Worm (Caenorhabditis elegans) whole organism, L2 larva: ENCODE results near the gene nhr-68.

Experiments
- ZK546.5 ChIP-seq: sonication (generic microtip); optimal IDR thresholded peaks from 2 replicates; lab custom pipeline; 2017; ENCODE audit warnings: missing biosample characterization, missing genetic modification characterization
- egl-27 ChIP-seq: sonication (generic microtip); optimal IDR thresholded peaks from 3 replicates; lab custom pipeline; 2017; ENCODE audit warnings: missing biosample characterization, missing genetic modification reagents, missing genetic modification characterization
- mab-5 ChIP-seq: fragments of 150-350 bp; optimal IDR thresholded peaks from 2 replicates; lab custom pipeline; 2014; ENCODE audit warnings: missing biosample characterization, missing genetic modification characterization
- nhr-11 ChIP-seq: fragments of 150-350 bp; optimal IDR thresholded peaks from 2 replicates; lab custom pipeline; 2014; ENCODE audit warnings: missing biosample characterization, missing genetic modification characterization
- nhr-6 ChIP-seq: fragments of 150-350 bp; optimal IDR thresholded peaks from 2 replicates; lab custom pipeline; 2014; ENCODE audit warnings: missing biosample characterization, missing genetic modification characterization
- snpc-4 ChIP-seq: fragments of 150-350 bp; optimal IDR thresholded peaks from 2 replicates; lab custom pipeline; 2014; ENCODE audit warnings: missing biosample characterization, missing genetic modification characterization

DNA sequence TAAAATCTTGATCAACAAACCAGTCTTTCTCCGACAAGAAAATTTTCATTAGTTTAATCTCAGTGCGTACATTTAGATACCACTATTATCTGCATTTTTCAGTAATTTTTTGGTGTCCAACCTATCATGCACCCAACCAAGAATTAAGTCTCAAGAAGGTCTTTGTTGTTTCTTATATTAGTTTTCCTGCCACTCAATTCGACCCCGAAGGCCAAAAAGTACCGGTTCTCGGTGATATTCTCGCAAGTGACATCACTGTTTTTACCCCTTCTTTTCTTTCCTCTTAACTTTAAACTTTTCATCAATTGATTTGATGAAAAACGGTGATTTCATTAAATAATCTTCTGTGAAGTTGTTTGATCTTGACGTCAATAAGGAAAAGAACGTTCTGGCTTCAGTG lies 29.7 kb upstream of the nhr-68 start, which contains the start of gene F38B7.2:
- TF ChIP-seq nhr-6 (tag; lab: Kevin White, UChicago) (no peak), snpc-4 (tag; lab: Kevin White, UChicago) (no peak), nhr-11 (tag; lab: Kevin White, UChicago) (no peak), mab-5 (no peak), ZK546.5 (tag; lab: Kevin White, UChicago) (no peak), egl-27 (tag; lab: Kevin White, UChicago) (no peak)
